Fruit fly (Drosophila melanogaster): Measurements from ENCODE around the gene crb.

The crb gene

dm6 chr3R:24296913-24297312 is 2.0 kb downstream of the crb start (continued):
- TF ChIP-seq CG12769 (tag; optimal IDR thresholded peaks at IDR 0.05): peak; percentile 24
- TF ChIP-seq D19A (tag; optimal IDR thresholded peaks at IDR 0.05): no peak
- TF ChIP-seq Atf6 (GFP tag; IDR thresholded peaks at IDR 0.05): no peak
- TF ChIP-seq CG15479 (GFP tag; optimal IDR thresholded peaks at IDR 0.05): peak; percentile 65
- no peak for TF ChIP-seq Elba2 (GFP tag; optimal IDR thresholded peaks at IDR 0.05)
- no peak for TF ChIP-seq CG32767 (GFP tag; IDR thresholded peaks at IDR 0.05)
- TF ChIP-seq CG17568 (GFP tag; optimal IDR thresholded peaks at IDR 0.05): no peak
- TF ChIP-seq TFAM (GFP tag; optimal IDR thresholded peaks at IDR 0.05): no peak

DNA sequence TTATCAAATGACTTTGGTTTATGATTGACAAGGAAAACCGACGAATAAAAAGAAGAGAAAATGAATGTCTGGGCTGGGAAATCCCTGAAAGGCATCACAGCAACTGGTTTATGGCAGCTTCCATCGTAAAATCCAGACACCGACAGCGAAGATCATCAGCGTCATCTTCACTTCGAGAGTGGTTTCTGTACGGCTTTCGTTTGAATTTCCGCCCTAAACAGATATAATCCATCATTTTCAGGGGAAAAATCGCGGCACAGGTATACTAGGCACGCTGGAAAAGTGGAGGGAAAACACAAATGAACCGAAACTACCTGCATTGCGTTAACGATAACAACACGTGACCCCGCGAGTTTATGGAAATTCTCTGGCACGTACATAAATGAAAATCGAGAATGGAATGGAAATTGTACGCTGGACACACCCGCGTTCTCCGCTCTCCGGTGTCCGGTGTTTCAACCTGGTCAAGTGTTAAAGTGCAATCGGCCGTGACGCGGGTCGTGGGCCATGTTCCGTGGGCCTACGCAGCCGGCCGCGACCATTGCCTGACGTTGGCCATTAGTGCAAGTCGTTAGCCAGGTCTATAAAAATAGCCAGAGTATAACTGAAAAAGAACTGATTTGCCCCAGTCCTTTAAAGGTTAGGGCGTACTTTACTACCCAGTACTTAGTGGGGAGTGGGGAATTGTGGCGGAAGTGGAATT is 2.7 kb downstream of the crb start:
- peak; percentile 78 for TF ChIP-seq zen (tag; optimal IDR thresholded peaks at IDR 0.05)
- peak; percentile 93 for TF ChIP-seq kni (GFP tag; optimal IDR thresholded peaks at IDR 0.05)
- TF ChIP-seq twi (tag; optimal IDR thresholded peaks at IDR 0.05): peak; percentile 48
- TF ChIP-seq Hr78 (GFP tag; optimal IDR thresholded peaks at IDR 0.05): peak in 1 of 2 experiments; percentile 77
- 0 out of 3 replicates have a peak, but pooled peaks have one; percentile 24 for TF ChIP-seq CG2199 (GFP tag; IDR thresholded peaks at IDR 0.05)
- TF ChIP-seq D19B (GFP tag; optimal IDR thresholded peaks at IDR 0.05): no peak
- peak; percentile 1 for TF ChIP-seq CG7745 (tag; optimal IDR thresholded peaks at IDR 0.05)
- TF ChIP-seq fd96Cb (tag; optimal IDR thresholded peaks at IDR 0.05): no peak
- peak; percentile 97 for TF ChIP-seq cad (GFP tag; optimal IDR thresholded peaks at IDR 0.05)
- TF ChIP-seq NC2α (GFP tag; optimal IDR thresholded peaks at IDR 0.05): no peak
- no peak for TF ChIP-seq dpn (GFP tag; optimal IDR thresholded peaks at IDR 0.05)
- peak in 1 of 2 experiments; percentile 95 for TF ChIP-seq tll (GFP tag; optimal IDR thresholded peaks at IDR 0.05)
- peak in 1 of 3 experiments; percentile 90 for TF ChIP-seq Stat92E (GFP tag; optimal IDR thresholded peaks at IDR 0.05)
- peak; percentile 18 for TF ChIP-seq CG7271 (tag; optimal IDR thresholded peaks at IDR 0.05)
- peak; percentile 87 for TF ChIP-seq CG15479 (GFP tag; optimal IDR thresholded peaks at IDR 0.05)

DNA sequence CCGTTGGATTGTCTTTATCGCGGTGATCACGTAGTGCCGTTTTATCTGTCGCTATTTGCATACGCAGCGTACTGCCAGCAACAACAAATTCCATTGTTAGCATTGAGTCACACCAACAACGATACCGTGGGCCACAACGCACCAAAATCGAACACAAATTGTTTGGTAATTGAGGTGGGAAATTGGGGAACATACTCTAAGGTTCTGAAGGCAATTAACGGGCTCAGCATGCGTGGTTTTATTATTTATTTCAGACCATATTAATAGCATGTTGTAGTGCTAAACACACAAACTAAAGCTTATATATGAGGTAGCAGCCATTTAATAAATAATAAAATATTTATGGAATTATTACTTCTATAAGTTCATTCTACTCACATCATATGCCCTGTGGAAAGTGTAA is 3.7 kb downstream of the crb start:
- 0 out of 2 replicates have a peak, but pooled peaks have one; percentile 41 for TF ChIP-seq ara (GFP tag; IDR thresholded peaks at IDR 0.05)
- TF ChIP-seq sim (GFP tag; IDR thresholded peaks at IDR 0.05): no peak
- TF ChIP-seq D19B (GFP tag; optimal IDR thresholded peaks at IDR 0.05): no peak
- TF ChIP-seq peb (GFP tag; IDR thresholded peaks at IDR 0.05): no peak
- peak; percentile 24 for TF ChIP-seq kay (GFP tag; optimal IDR thresholded peaks at IDR 0.05)
- no peak for TF ChIP-seq CG10543 (GFP tag; optimal IDR thresholded peaks at IDR 0.05)
- TF ChIP-seq CG32767 (GFP tag; IDR thresholded peaks at IDR 0.05): no peak
- no peak for TF ChIP-seq Myb (GFP tag; optimal IDR thresholded peaks at IDR 0.05)
- no peak for TF ChIP-seq CG14860 (GFP tag; IDR thresholded peaks at IDR 0.05; ENCODE audit: partially characterized antibody)
- TF ChIP-seq Pdp1 (GFP tag; optimal IDR thresholded peaks at IDR 0.05): peak in 1 of 2 experiments; percentile 5
- no peak for TF ChIP-seq CG34422 (GFP tag; IDR thresholded peaks at IDR 0.05)
- TF ChIP-seq tx (GFP tag; optimal IDR thresholded peaks at IDR 0.05): no peak
- TF ChIP-seq jigr1 (GFP tag; IDR thresholded peaks at IDR 0.05): no peak
- no peak for TF ChIP-seq Elba2 (GFP tag; optimal IDR thresholded peaks at IDR 0.05)
- TF ChIP-seq Atf3 (GFP tag; optimal IDR thresholded peaks at IDR 0.05): no peak
- TF ChIP-seq hbn (GFP tag; IDR thresholded peaks at IDR 0.05; ENCODE audit: partially characterized antibody): no peak
- TF ChIP-seq CG13123 (GFP tag; optimal IDR thresholded peaks at IDR 0.05): no peak
- no peak for TF ChIP-seq CTCF (GFP tag; optimal IDR thresholded peaks at IDR 0.05)
- TF ChIP-seq kah (GFP tag; optimal IDR thresholded peaks at IDR 0.05): no peak
- no peak for TF ChIP-seq CG6791 (GFP tag; IDR thresholded peaks at IDR 0.05; ENCODE audit: partially characterized antibody)
- no peak for TF ChIP-seq CG10654 (GFP tag; optimal IDR thresholded peaks at IDR 0.05)
- no peak for TF ChIP-seq CG10274 (GFP tag; optimal IDR thresholded peaks at IDR 0.05)
- TF ChIP-seq schlank (tag; optimal IDR thresholded peaks at IDR 0.05): no peak
- no peak for TF ChIP-seq abd-A (tag; optimal IDR thresholded peaks at IDR 0.05)
- TF ChIP-seq Chrac-16 (GFP tag; optimal IDR thresholded peaks at IDR 0.05): no peak
- TF ChIP-seq CG18619 (GFP tag; optimal IDR thresholded peaks at IDR 0.05): no peak
- TF ChIP-seq CG30403 (GFP tag; optimal IDR thresholded peaks at IDR 0.05): peak; percentile 15
- TF ChIP-seq ttk (GFP tag; IDR thresholded peaks at IDR 0.05): no peak

Data from whole organism, embryonic.